In genomic region chr2L:14630988-14631723, dm6 we compare ENCODE assay signal across 2 fruit fly cellular contexts.
TF ChIP-seq lines count a peak whose summit lies in the region.

No protein-coding gene starts in this region.

TF ChIP-seq in whole organism, embryonic, 481 proteins besides CTCF, POLR2A, EP300 and RAD21 (continued from another document and continues in another):
- TF ChIP-seq zfh1 (GFP tag; IDR thresholded peaks at IDR 0.05; lab: Robert Waterston, UW) (peak; percentile 54; the same call in 1 of the 3 replicates), CG11696 (GFP tag; IDR thresholded peaks at IDR 0.05; lab: Robert Waterston, UW) (no peak), C15 (GFP tag; IDR thresholded peaks at IDR 0.05; lab: Robert Waterston, UW) (no peak), kah (GFP tag; optimal IDR thresholded peaks at IDR 0.05; lab: Kevin White, UChicago) (no peak), CG8388 (GFP tag; optimal IDR thresholded peaks at IDR 0.05; lab: Kevin White, UChicago) (peak; percentile 11), CG15601 (tag; optimal IDR thresholded peaks at IDR 0.05; lab: Kevin White, UChicago) (no peak), CG1602 (GFP tag; optimal IDR thresholded peaks at IDR 0.05; lab: Kevin White, UChicago) (peak; percentile 13), fd96Cb (tag; optimal IDR thresholded peaks at IDR 0.05; lab: Kevin White, UChicago) (peak; percentile 14), pzg (GFP tag; optimal IDR thresholded peaks at IDR 0.05; lab: Kevin White, UChicago) (no peak), dysf (GFP tag; IDR thresholded peaks at IDR 0.05; lab: Robert Waterston, UW) (0 out of 3 replicates have a peak, but pooled peaks have one; percentile 29), Bgb (GFP tag; IDR thresholded peaks at IDR 0.05; lab: Robert Waterston, UW; ENCODE audit: partially characterized antibody) (no peak), corto (GFP tag; optimal IDR thresholded peaks at IDR 0.05; lab: Kevin White, UChicago) (no peak), vnd (GFP tag; IDR thresholded peaks at IDR 0.05; lab: Robert Waterston, UW; ENCODE audit: partially characterized antibody) (0 out of 3 replicates have a peak, but pooled peaks have one; percentile 19), CG6854 (GFP tag; optimal IDR thresholded peaks at IDR 0.05; lab: Kevin White, UChicago) (no peak), sens (GFP tag; lab: Kevin White, UChicago) (peak; percentile 76), CG15011 (GFP tag; optimal IDR thresholded peaks at IDR 0.05; lab: Kevin White, UChicago) (no peak), chif (GFP tag; optimal IDR thresholded peaks at IDR 0.05; lab: Kevin White, UChicago) (peak; percentile 5 to 28), CG14441 (GFP tag; IDR thresholded peaks at IDR 0.05; lab: Robert Waterston, UW) (0 out of 2 replicates have a peak, but pooled peaks have one; percentile 15), CG30020 (tag; optimal IDR thresholded peaks at IDR 0.05; lab: Kevin White, UChicago) (no peak), Kr (GFP tag; optimal IDR thresholded peaks at IDR 0.05; lab: Kevin White, UChicago) (no peak), CG9215 (GFP tag; IDR thresholded peaks at IDR 0.05; lab: Robert Waterston, UW) (no peak), Doc2 (GFP tag; IDR thresholded peaks at IDR 0.05; lab: Robert Waterston, UW) (no peak), pros (GFP tag; optimal IDR thresholded peaks at IDR 0.05; lab: Kevin White, UChicago) (no peak), nmo (GFP tag; optimal IDR thresholded peaks at IDR 0.05; lab: Kevin White, UChicago) (peak; percentile 25), Sox102F (GFP tag; optimal IDR thresholded peaks at IDR 0.05; lab: Kevin White, UChicago) (peak; percentile 53), CG1603 (tag; optimal IDR thresholded peaks at IDR 0.05; lab: Kevin White, UChicago) (peak; percentile 67), Six4 (GFP tag; optimal IDR thresholded peaks at IDR 0.05; lab: Kevin White, UChicago) (no peak), unpg (GFP tag; optimal IDR thresholded peaks at IDR 0.05; lab: Kevin White, UChicago) (peak; percentile 37), al (GFP tag; IDR thresholded peaks at IDR 0.05; lab: Robert Waterston, UW) (no peak), CG11695 (GFP tag; IDR thresholded peaks at IDR 0.05; lab: Robert Waterston, UW) (no peak), CG31441 (GFP tag; IDR thresholded peaks at IDR 0.05; lab: Robert Waterston, UW) (0 out of 2 replicates have a peak, but pooled peaks have one; percentile 17), ems (GFP tag; optimal IDR thresholded peaks at IDR 0.05; lab: Kevin White, UChicago) (no peak), Xrp1 (GFP tag; IDR thresholded peaks at IDR 0.05; lab: Robert Waterston, UW) (peak; percentile 31; the same call in 1 of the 2 replicates), dmrt11E (tag; optimal IDR thresholded peaks at IDR 0.05; lab: Kevin White, UChicago) (peak; percentile 37), prd (optimal IDR thresholded peaks at IDR 0.05; lab: Kevin White, UChicago) (no peak), prd (GFP tag; IDR thresholded peaks at IDR 0.05; lab: Robert Waterston, UW) (peak; percentile 79; the same call in 2 of the 3 replicates), CG4730 (GFP tag; IDR thresholded peaks at IDR 0.05; lab: Robert Waterston, UW) (0 out of 2 replicates have a peak, but pooled peaks have one; percentile 21), chn (GFP tag; optimal IDR thresholded peaks at IDR 0.05; lab: Kevin White, UChicago) (no peak), sob (GFP tag; IDR thresholded peaks at IDR 0.05; lab: Robert Waterston, UW) (0 out of 2 replicates have a peak, but pooled peaks have one; percentile 14), dmrt99B (tag; optimal IDR thresholded peaks at IDR 0.05; lab: Kevin White, UChicago) (peak; percentile 41), YL-1 (GFP tag; optimal IDR thresholded peaks at IDR 0.05; lab: Kevin White, UChicago) (no peak), pan (optimal IDR thresholded peaks at IDR 0.05; lab: Kevin White, UChicago) (no peak), pan (GFP tag; optimal IDR thresholded peaks at IDR 0.05 in 1 of 2, IDR thresholded peaks at IDR 0.05 in 1 of 2) (peak in 1 of 2 experiments; percentile 37), zen (tag; optimal IDR thresholded peaks at IDR 0.05; lab: Kevin White, UChicago) (peak; percentile 38), exex (tag; optimal IDR thresholded peaks at IDR 0.05; lab: Kevin White, UChicago) (no peak), CG42726 (GFP tag; IDR thresholded peaks at IDR 0.05; lab: Robert Waterston, UW; ENCODE audit: partially characterized antibody) (no peak), Oli (tag; optimal IDR thresholded peaks at IDR 0.05; lab: Kevin White, UChicago) (peak; percentile 35), CG4424 (GFP tag; optimal IDR thresholded peaks at IDR 0.05; lab: Kevin White, UChicago) (peak; percentile 30), grau (tag; optimal IDR thresholded peaks at IDR 0.05; lab: Kevin White, UChicago) (no peak), toy (GFP tag; IDR thresholded peaks at IDR 0.05; lab: Robert Waterston, UW) (no peak), sd (tag; optimal IDR thresholded peaks at IDR 0.05; lab: Kevin White, UChicago) (no peak), CG14710 (tag; optimal IDR thresholded peaks at IDR 0.05; lab: Kevin White, UChicago) (peak; percentile 16), CG2889 (GFP tag; IDR thresholded peaks at IDR 0.05; lab: Robert Waterston, UW) (no peak), tx (GFP tag; optimal IDR thresholded peaks at IDR 0.05; lab: Kevin White, UChicago) (no peak), CG12155 (GFP tag; optimal IDR thresholded peaks at IDR 0.05; lab: Kevin White, UChicago) (no peak), row (GFP tag; IDR thresholded peaks at IDR 0.05; lab: Robert Waterston, UW) (peak; percentile 28; the same call in 1 of the 3 replicates), Gug (GFP tag; IDR thresholded peaks at IDR 0.05; lab: Robert Waterston, UW) (no peak), HLH54F (GFP tag; optimal IDR thresholded peaks at IDR 0.05; lab: Kevin White, UChicago) (no peak), CG6175 (GFP tag; IDR thresholded peaks at IDR 0.05; lab: Robert Waterston, UW) (no peak), Hr51 (GFP tag; optimal IDR thresholded peaks at IDR 0.05; lab: Kevin White, UChicago) (peak in 1 of 2 experiments; percentile 31), CG12942 (GFP tag; optimal IDR thresholded peaks at IDR 0.05; lab: Kevin White, UChicago) (peak; percentile 18), Ssrp (tag; optimal IDR thresholded peaks at IDR 0.05; lab: Kevin White, UChicago) (peak; percentile 19), CoRest (tag; optimal IDR thresholded peaks at IDR 0.05; lab: Kevin White, UChicago) (peak; percentile 17), kni (GFP tag; optimal IDR thresholded peaks at IDR 0.05; lab: Kevin White, UChicago) (no peak), wor (GFP tag; IDR thresholded peaks at IDR 0.05; lab: Robert Waterston, UW) (0 out of 2 replicates have a peak, but pooled peaks have one; percentile 26)

TF ChIP-seq in whole organism, prepupa, 60 proteins besides CTCF, POLR2A, EP300 and RAD21 (continued from another document):
- TF ChIP-seq CG6808 (GFP tag; optimal IDR thresholded peaks at IDR 0.05; lab: Kevin White, UChicago) = peak; percentile 59
- peak; percentile 19 for TF ChIP-seq Ets21C (GFP tag; optimal IDR thresholded peaks at IDR 0.05; lab: Kevin White, UChicago)
- TF ChIP-seq CG11902 (GFP tag; optimal IDR thresholded peaks at IDR 0.05; lab: Kevin White, UChicago) = peak; percentile 57
- peak; percentile 77 for TF ChIP-seq CG3919 (GFP tag; optimal IDR thresholded peaks at IDR 0.05; lab: Kevin White, UChicago)
- TF ChIP-seq net (GFP tag; optimal IDR thresholded peaks at IDR 0.05; lab: Kevin White, UChicago) = peak; percentile 69
- TF ChIP-seq CG16779 (tag; optimal IDR thresholded peaks at IDR 0.05; lab: Kevin White, UChicago) = peak; percentile 11
- TF ChIP-seq lz (GFP tag; optimal IDR thresholded peaks at IDR 0.05; lab: Kevin White, UChicago) = peak; percentile 44
- peak; percentile 68 for TF ChIP-seq Ets96B (tag; optimal IDR thresholded peaks at IDR 0.05; lab: Kevin White, UChicago)
- peak; percentile 57 for TF ChIP-seq CG10631 (GFP tag; optimal IDR thresholded peaks at IDR 0.05; lab: Kevin White, UChicago)
- peak; percentile 64 for TF ChIP-seq topi (GFP tag; optimal IDR thresholded peaks at IDR 0.05; lab: Kevin White, UChicago)
- no peak for TF ChIP-seq Eip93F (GFP tag; optimal IDR thresholded peaks at IDR 0.05; lab: Kevin White, UChicago)
- no peak for TF ChIP-seq fkh (GFP tag; optimal IDR thresholded peaks at IDR 0.05; lab: Kevin White, UChicago)
- peak; percentile 63 for TF ChIP-seq CG10669 (GFP tag; optimal IDR thresholded peaks at IDR 0.05; lab: Kevin White, UChicago)
- TF ChIP-seq CG4318 (GFP tag; optimal IDR thresholded peaks at IDR 0.05; lab: Kevin White, UChicago) = peak; percentile 58
- peak; percentile 90 for TF ChIP-seq eg (GFP tag; IDR thresholded peaks at IDR 0.05; lab: Robert Waterston, UW)
- peak; percentile 6 to 44 for TF ChIP-seq ss (GFP tag; optimal IDR thresholded peaks at IDR 0.05; lab: Kevin White, UChicago)
- peak; percentile 71 for TF ChIP-seq Hr39 (GFP tag; optimal IDR thresholded peaks at IDR 0.05; lab: Kevin White, UChicago)
- TF ChIP-seq Sox14 (GFP tag; optimal IDR thresholded peaks at IDR 0.05; lab: Kevin White, UChicago) = peak; percentile 75
- no peak for TF ChIP-seq Blimp-1 (GFP tag; optimal IDR thresholded peaks at IDR 0.05; lab: Kevin White, UChicago)
- peak; percentile 76 for TF ChIP-seq acj6 (GFP tag; optimal IDR thresholded peaks at IDR 0.05; lab: Kevin White, UChicago)
- TF ChIP-seq CG7368 (GFP tag; optimal IDR thresholded peaks at IDR 0.05; lab: Kevin White, UChicago) = peak; percentile 50
- TF ChIP-seq esn (GFP tag; optimal IDR thresholded peaks at IDR 0.05; lab: Kevin White, UChicago) = peak; percentile 58
- peak; percentile 85 for TF ChIP-seq Hr4 (GFP tag; optimal IDR thresholded peaks at IDR 0.05; lab: Kevin White, UChicago)
- peak; percentile 83 for TF ChIP-seq CG8119 (GFP tag; IDR thresholded peaks at IDR 0.05; lab: Robert Waterston, UW)
- TF ChIP-seq CG8632 (GFP tag; optimal IDR thresholded peaks at IDR 0.05; lab: Kevin White, UChicago) = peak; percentile 69
- TF ChIP-seq salr (GFP tag; optimal IDR thresholded peaks at IDR 0.05; lab: Kevin White, UChicago) = peak; percentile 45 to 56
- peak; percentile 56 for TF ChIP-seq CG3032 (tag; optimal IDR thresholded peaks at IDR 0.05; lab: Kevin White, UChicago)
- TF ChIP-seq OdsH (GFP tag; optimal IDR thresholded peaks at IDR 0.05; lab: Kevin White, UChicago) = peak; percentile 75
- peak; percentile 61 for TF ChIP-seq CG6792 (GFP tag; optimal IDR thresholded peaks at IDR 0.05; lab: Kevin White, UChicago)
- TF ChIP-seq Sox15 (GFP tag; optimal IDR thresholded peaks at IDR 0.05; lab: Kevin White, UChicago) = peak; percentile 53
- TF ChIP-seq CG31627 (GFP tag; optimal IDR thresholded peaks at IDR 0.05; lab: Kevin White, UChicago) = peak; percentile 65
- TF ChIP-seq CG1621 (tag; optimal IDR thresholded peaks at IDR 0.05; lab: Kevin White, UChicago) = peak; percentile 51
- TF ChIP-seq dsx (GFP tag; optimal IDR thresholded peaks at IDR 0.05; lab: Kevin White, UChicago; ENCODE audit: poor library complexity, severe bottlenecking) = peak; percentile 43
- peak; percentile 56 for TF ChIP-seq fd59A (GFP tag; optimal IDR thresholded peaks at IDR 0.05; lab: Kevin White, UChicago)
- peak; percentile 51 for TF ChIP-seq cyc (GFP tag; optimal IDR thresholded peaks at IDR 0.05; lab: Kevin White, UChicago)
- TF ChIP-seq Gug (GFP tag; IDR thresholded peaks at IDR 0.05; lab: Robert Waterston, UW) = peak; percentile 82
- TF ChIP-seq CG15336 (GFP tag; IDR thresholded peaks at IDR 0.05; lab: Robert Waterston, UW) = peak; percentile 86
- TF ChIP-seq CG9139 (GFP tag; optimal IDR thresholded peaks at IDR 0.05; lab: Kevin White, UChicago) = no peak
